Worm (Caenorhabditis elegans) whole organism, young adult: ENCODE measurements around the gene glb-14.

Experiments
- zim-3 ChIP-seq: sonication (generic microtip); optimal IDR thresholded peaks from 2 replicates; lab custom pipeline; 2017; ENCODE audit warnings: mild to moderate bottlenecking, missing genetic modification characterization, moderate library complexity, missing compliant biosample characterization
- ztf-28 ChIP-seq: fragments of 200-800 bp; sonication (Bioruptor generic); IDR thresholded peaks from 2 replicates; pipeline ENCODE4 v1.3.6; 2022; ENCODE audit warnings: missing genetic modification reagents, missing genetic modification characterization, missing compliant biosample characterization

ce11 chrV:15497731-15498130 is 47.1 kb downstream of the glb-14 start:
- TF ChIP-seq ztf-28 (GFP tag; lab: Robert Waterston, UW) (no peak), zim-3 (no peak)
